Worm (Caenorhabditis elegans) whole organism, midembryonic: ENCODE measurements around the gene srg-67.
"Not testable (repeated sequence)": the region's sequence is repeated elsewhere in the genome, so short reads cannot be mapped to it uniquely, and the experiment has no call there.

Experiments
- T22C8.4 ChIP-seq: fragments of 200-800 bp; sonication (Bioruptor generic); IDR thresholded peaks from 2 replicates; pipeline ENCODE4 v1.3.6; 2022; ENCODE audit warnings: missing genetic modification characterization, missing compliant biosample characterization
- klf-2 ChIP-seq: fragments of 200-800 bp; sonication (Bioruptor generic); conservative IDR thresholded peaks from 2 replicates; pipeline ENCODE4 v1.3.6; 2022; ENCODE audit warnings: missing genetic modification reagents, missing genetic modification characterization, missing compliant biosample characterization
- med-1 ChIP-seq: sonication (generic microtip); optimal IDR thresholded peaks from 2 replicates; lab custom pipeline; 2017; ENCODE audit warnings: missing genetic modification characterization, mild to moderate bottlenecking, missing compliant biosample characterization, antibody characterized with exemption, missing genetic modification reagents; ENCODE audit not compliant: insufficient read depth
- ref-1 ChIP-seq: fragments of 200-800 bp; sonication (Bioruptor generic); conservative IDR thresholded peaks from 2 replicates; pipeline ENCODE4 v1.3.6; 2022; ENCODE audit warnings: missing genetic modification reagents, missing genetic modification characterization, missing compliant biosample characterization

DNA sequence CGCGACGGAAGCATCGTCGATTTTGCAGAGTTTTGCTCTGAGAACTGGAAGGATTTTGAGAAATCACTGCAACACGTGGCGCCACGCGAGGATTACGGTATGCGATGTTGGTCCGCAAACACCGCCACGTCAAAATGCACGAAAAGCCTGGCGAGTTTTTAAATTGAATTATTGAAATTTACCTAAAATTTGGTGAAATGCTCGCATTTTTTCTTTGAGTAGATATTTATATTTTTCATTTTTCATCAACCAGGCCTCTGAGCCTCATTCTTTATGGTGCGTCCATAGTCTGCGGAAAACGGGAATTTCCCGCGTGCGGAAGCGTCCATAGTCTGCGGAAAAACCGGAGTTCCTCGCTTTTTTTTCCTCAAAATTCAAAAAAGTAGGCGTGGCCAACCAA lies 8.1 kb upstream of the srg-67 start, which contains the start of gene ZC317.7:
- not testable (repeated sequence) for TF ChIP-seq klf-2 (GFP tag; lab: Robert Waterston, UW); ref-1 (GFP tag; lab: Robert Waterston, UW); med-1; T22C8.4 (GFP tag; lab: Robert Waterston, UW)
